Worm (Caenorhabditis elegans): ENCODE data around the gene swsn-7.

swsn-7 gene

DNA sequence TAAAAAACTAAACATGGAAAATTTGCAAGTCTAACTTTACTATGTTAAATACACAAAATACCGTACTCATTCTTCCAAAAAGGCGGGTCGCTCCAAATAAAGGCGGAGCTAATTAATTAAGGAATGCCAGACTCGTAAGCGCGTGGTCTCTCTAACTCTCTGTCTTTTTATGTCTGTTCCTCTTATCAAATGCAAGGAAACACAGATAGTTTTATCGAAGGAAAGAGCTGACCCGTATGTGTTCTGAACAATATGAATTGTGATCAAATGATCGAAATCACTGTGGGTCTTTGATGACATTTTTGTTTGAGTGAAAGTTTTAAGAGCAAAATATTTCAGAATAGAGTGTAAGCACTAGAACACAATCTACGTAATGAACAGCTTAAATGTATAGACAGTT is 26.1 kb downstream of the swsn-7 start (continued):
- TF ChIP-seq sdz-12 (GFP tag; optimal IDR thresholded peaks at IDR 0.05), result no peak
- no peak for TF ChIP-seq ztf-11 (tag; optimal IDR thresholded peaks at IDR 0.05)
- no peak for TF ChIP-seq unc-130 (GFP tag; optimal IDR thresholded peaks at IDR 0.05)
- no peak for TF ChIP-seq vab-7 (GFP tag; IDR thresholded peaks at IDR 0.05)
- TF ChIP-seq nhr-42 (GFP tag; IDR thresholded peaks at IDR 0.05), result no peak
- TF ChIP-seq php-3 (GFP tag; IDR thresholded peaks at IDR 0.05), result 0 out of 2 replicates have a peak, but pooled peaks have one; percentile 6
- no peak for TF ChIP-seq dpl-1 (GFP tag; optimal IDR thresholded peaks at IDR 0.05)
- TF ChIP-seq R02D3.7 (tag; optimal IDR thresholded peaks at IDR 0.05), result no peak
- no peak for TF ChIP-seq pha-4 (GFP tag; IDR thresholded peaks at IDR 0.05)
- no peak for TF ChIP-seq pha-4 (tag; optimal IDR thresholded peaks at IDR 0.05)
- no peak for TF ChIP-seq ztf-7 (tag; optimal IDR thresholded peaks at IDR 0.05)
- TF ChIP-seq lin-1 (GFP tag; IDR thresholded peaks at IDR 0.05), result no peak
- no peak for TF ChIP-seq D1046.2 (GFP tag; IDR thresholded peaks at IDR 0.05)
- TF ChIP-seq ceh-20 (GFP tag; IDR thresholded peaks at IDR 0.05), result no peak
- TF ChIP-seq F37D6.2 (tag; optimal IDR thresholded peaks at IDR 0.05), result no peak
- no peak for TF ChIP-seq gei-8 (GFP tag; optimal IDR thresholded peaks at IDR 0.05)
- TF ChIP-seq madf-9 (GFP tag; conservative IDR thresholded peaks at IDR 0.05), result no peak
- TF ChIP-seq ama-1 (optimal IDR thresholded peaks at IDR 0.05), result no peak
- TF ChIP-seq mes-2 (tag; optimal IDR thresholded peaks at IDR 0.05; ENCODE audit: poor library complexity, severe bottlenecking), result no peak
- no peak for TF ChIP-seq unc-62 (GFP tag; optimal IDR thresholded peaks at IDR 0.05 in 1 of 2)
- TF ChIP-seq unc-62 (tag; optimal IDR thresholded peaks at IDR 0.05), result no peak
- TF ChIP-seq tag-97 (GFP tag; IDR thresholded peaks at IDR 0.05), result no peak

DNA sequence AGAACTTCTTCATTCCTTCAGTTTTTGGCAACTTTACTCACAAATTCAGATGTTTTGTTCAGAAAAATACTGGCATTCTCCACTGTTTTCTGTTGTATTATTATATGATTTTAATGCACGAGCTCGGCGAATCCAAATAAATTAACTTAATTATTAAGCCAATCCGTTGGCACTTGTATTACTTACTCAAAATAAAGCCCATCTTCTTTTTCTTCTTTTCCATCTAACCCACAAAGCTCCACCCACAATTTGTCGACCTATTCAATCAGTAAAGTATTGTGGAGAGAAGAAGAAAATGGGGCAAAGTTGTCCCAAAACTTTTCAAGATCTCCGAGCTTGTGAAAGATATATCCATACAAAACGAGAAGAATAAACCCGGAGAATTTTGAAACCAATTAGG is 36.3 kb downstream of the swsn-7 start:
- no peak for TF ChIP-seq hif-1 (tag; optimal IDR thresholded peaks at IDR 0.05)
- TF ChIP-seq dmd-6 (GFP tag; IDR thresholded peaks at IDR 0.05), result no peak
- no peak for TF ChIP-seq dpl-1 (GFP tag; optimal IDR thresholded peaks at IDR 0.05)
- TF ChIP-seq ceh-28 (tag; optimal IDR thresholded peaks at IDR 0.05), result no peak
- no peak for TF ChIP-seq ama-1 (optimal IDR thresholded peaks at IDR 0.05)
- TF ChIP-seq saeg-2 (GFP tag; IDR thresholded peaks at IDR 0.05), result no peak
- TF ChIP-seq egl-27 (tag; optimal IDR thresholded peaks at IDR 0.05), result no peak
- TF ChIP-seq zfp-2 (tag; optimal IDR thresholded peaks at IDR 0.05), result no peak
- TF ChIP-seq daf-19 (GFP tag; conservative IDR thresholded peaks at IDR 0.05), result no peak
- no peak for TF ChIP-seq nhr-25 (tag; optimal IDR thresholded peaks at IDR 0.05; ENCODE audit: borderline replicate concordance, insufficient read depth)
- no peak for TF ChIP-seq lsy-2 (tag; optimal IDR thresholded peaks at IDR 0.05)
- TF ChIP-seq spr-1 (tag; optimal IDR thresholded peaks at IDR 0.05), result no peak
- TF ChIP-seq ZK337.2 (GFP tag; IDR thresholded peaks at IDR 0.05), result no peak
- TF ChIP-seq Y105C5A.15 (GFP tag; IDR thresholded peaks at IDR 0.05), result no peak
- no peak for TF ChIP-seq daf-8 (GFP tag; IDR thresholded peaks at IDR 0.05)
- TF ChIP-seq nhr-237 (tag; optimal IDR thresholded peaks at IDR 0.05), result no peak
- no peak for TF ChIP-seq mxl-3 (GFP tag; optimal IDR thresholded peaks at IDR 0.05)
- TF ChIP-seq madf-9 (GFP tag; conservative IDR thresholded peaks at IDR 0.05), result no peak
- no peak for TF ChIP-seq zag-1 (tag; optimal IDR thresholded peaks at IDR 0.05)
- no peak for TF ChIP-seq dmd-8 (GFP tag; IDR thresholded peaks at IDR 0.05)

DNA sequence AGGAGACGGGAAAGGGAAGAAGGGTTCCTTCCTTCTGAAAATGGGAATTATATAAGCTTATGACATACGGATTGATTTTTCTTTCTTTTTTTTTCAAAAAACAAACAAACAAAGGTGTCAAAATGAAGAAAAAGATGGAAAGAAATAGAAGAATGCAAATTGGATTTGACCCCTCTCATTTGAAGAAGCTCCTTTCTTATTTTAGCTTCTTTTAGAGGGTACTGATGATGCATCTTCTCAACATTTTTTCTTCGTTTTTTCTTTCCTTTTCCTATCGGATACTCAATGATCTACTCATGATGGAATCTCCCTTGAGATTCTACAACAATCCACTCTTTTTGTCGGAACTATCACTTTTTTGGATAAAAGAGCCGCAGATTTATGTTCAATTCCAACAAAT is 37.4 kb downstream of the swsn-7 start:
- TF ChIP-seq ces-1 (GFP tag; optimal IDR thresholded peaks at IDR 0.05) (peak; percentile 37), fos-1 (tag; optimal IDR thresholded peaks at IDR 0.05) (no peak), mxl-3 (GFP tag; optimal IDR thresholded peaks at IDR 0.05) (no peak), Y105C5A.15 (GFP tag; IDR thresholded peaks at IDR 0.05) (no peak), duxl-1 (tag; optimal IDR thresholded peaks at IDR 0.05; ENCODE audit: poor library complexity) (no peak), fkh-10 (GFP tag; optimal IDR thresholded peaks at IDR 0.05) (peak; percentile 79), aha-1 (tag) (peak; percentile 2), daf-12 (tag; optimal IDR thresholded peaks at IDR 0.05) (no peak), nhr-25 (tag; optimal IDR thresholded peaks at IDR 0.05; ENCODE audit: borderline replicate concordance, insufficient read depth) (no peak)
